Worm (Caenorhabditis elegans): ENCODE results near the gene R07E5.7.

Gene R07E5.7

ce11 chrIII:4404339-4404836 is 14.6 kb downstream of the R07E5.7 start, which contains the start of the genes R07E5.17 and snfc-5 (continued):
- TF ChIP-seq ceh-43 (GFP tag; optimal IDR thresholded peaks at IDR 0.05) (no peak), elt-1 (tag; optimal IDR thresholded peaks at IDR 0.05; ENCODE audit: borderline replicate concordance, insufficient read depth) (no peak), ceh-83 (GFP tag; optimal IDR thresholded peaks at IDR 0.05) (no peak), unc-62 (GFP tag; optimal IDR thresholded peaks at IDR 0.05) (no peak), ceh-39 (tag; optimal IDR thresholded peaks at IDR 0.05) (peak; percentile 19)

ce11 chrIII:4401142-4401541 is 17.8 kb downstream of the R07E5.7 start, which contains the start of gene R07E5.15:
Gene R07E5.15, plus strand, starts transcription at chrIII:4401442.
- TF ChIP-seq pha-4 (tag; optimal IDR thresholded peaks at IDR 0.05) (no peak), ztf-11 (tag; optimal IDR thresholded peaks at IDR 0.05) (no peak), nhr-12 (tag; optimal IDR thresholded peaks at IDR 0.05) (no peak), M03D4.4 (tag; optimal IDR thresholded peaks at IDR 0.05) (no peak), ceh-43 (GFP tag; optimal IDR thresholded peaks at IDR 0.05) (no peak), flh-1 (GFP tag; optimal IDR thresholded peaks at IDR 0.05) (no peak), mep-1 (tag; optimal IDR thresholded peaks at IDR 0.05) (no peak), cnd-1 (tag; optimal IDR thresholded peaks at IDR 0.05) (no peak), nhr-237 (tag; optimal IDR thresholded peaks at IDR 0.05) (no peak), sem-2 (GFP tag; optimal IDR thresholded peaks at IDR 0.05) (no peak), snpc-4 (tag; optimal IDR thresholded peaks at IDR 0.05) (no peak)

DNA sequence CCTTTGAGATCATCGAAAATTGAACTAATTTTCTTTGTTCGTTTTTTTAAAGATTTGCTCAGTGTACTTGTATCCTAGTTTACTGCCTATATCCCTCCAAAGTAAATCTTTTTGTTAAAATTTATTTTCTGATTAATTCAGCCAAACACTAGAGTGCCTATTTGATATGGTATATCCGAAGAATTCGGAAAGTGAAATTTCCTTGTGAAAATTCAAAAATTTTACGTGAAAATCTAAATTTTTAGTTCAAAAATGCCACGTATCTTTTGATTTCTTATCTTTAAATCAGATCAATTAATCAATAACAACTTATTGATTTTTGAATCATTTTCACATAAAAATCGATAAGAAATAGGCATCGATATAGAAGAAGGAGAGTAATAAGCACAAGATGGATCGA is 20.5 kb downstream of the R07E5.7 start, which contains the start of gene R07E5.6:
TSS of gene R07E5.6 (plus strand) at position 301 of the 400 bp plus-strand sequence.
- TF ChIP-seq nhr-12 (tag; optimal IDR thresholded peaks at IDR 0.05) (no peak), bed-3 (GFP tag; optimal IDR thresholded peaks at IDR 0.05) (no peak), ztf-11 (tag; optimal IDR thresholded peaks at IDR 0.05) (no peak)

ce11 chrIII:4397115-4397514 is 21.9 kb downstream of the R07E5.7 start, which contains the start of gene R07E5.5:
Gene R07E5.5, plus strand, starts transcription at chrIII:4397415.
- no peak for TF ChIP-seq nhr-12 (tag; optimal IDR thresholded peaks at IDR 0.05)
- no peak for TF ChIP-seq zip-8 (tag; optimal IDR thresholded peaks at IDR 0.05)
- TF ChIP-seq ceh-83 (GFP tag; optimal IDR thresholded peaks at IDR 0.05), result no peak
- no peak for TF ChIP-seq unc-62 (GFP tag; optimal IDR thresholded peaks at IDR 0.05)
- no peak for TF ChIP-seq ztf-11 (tag; optimal IDR thresholded peaks at IDR 0.05)
- TF ChIP-seq unc-120 (tag; optimal IDR thresholded peaks at IDR 0.05; ENCODE audit: poor library complexity, severe bottlenecking), result no peak
- no peak for TF ChIP-seq elt-3 (tag; optimal IDR thresholded peaks at IDR 0.05)
- TF ChIP-seq snpc-4 (tag; optimal IDR thresholded peaks at IDR 0.05), result no peak
- no peak for TF ChIP-seq lin-13 (tag; optimal IDR thresholded peaks at IDR 0.05)
- TF ChIP-seq nhr-2 (tag; optimal IDR thresholded peaks at IDR 0.05), result no peak
- TF ChIP-seq pha-4 (tag; optimal IDR thresholded peaks at IDR 0.05), result no peak
- no peak for TF ChIP-seq mab-5 (tag; optimal IDR thresholded peaks at IDR 0.05)
- no peak for TF ChIP-seq flh-1 (GFP tag; optimal IDR thresholded peaks at IDR 0.05)
- no peak for TF ChIP-seq M03D4.4 (tag; optimal IDR thresholded peaks at IDR 0.05)
- no peak for TF ChIP-seq elt-1 (tag; optimal IDR thresholded peaks at IDR 0.05; ENCODE audit: borderline replicate concordance, insufficient read depth)
- TF ChIP-seq ceh-43 (GFP tag; optimal IDR thresholded peaks at IDR 0.05), result no peak

DNA sequence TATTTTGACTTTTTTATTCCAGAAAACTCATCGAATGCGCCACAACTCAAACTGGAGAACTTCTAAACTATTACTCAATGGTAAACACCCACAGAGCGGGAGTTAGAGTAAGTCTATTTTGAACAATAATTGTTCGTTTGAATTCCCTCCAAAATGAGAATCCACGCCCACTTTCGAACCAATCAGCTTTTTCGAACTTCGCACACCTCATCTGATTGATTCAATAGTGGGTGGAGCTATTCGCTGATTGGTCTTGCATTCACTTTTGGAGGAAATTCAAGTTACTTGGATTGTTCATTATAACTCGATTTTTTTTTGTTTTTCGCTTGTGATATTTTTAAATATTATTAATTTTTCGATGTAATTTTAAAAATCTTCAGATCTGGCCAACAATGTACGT is 23.1 kb downstream of the R07E5.7 start:
- no peak for TF ChIP-seq elt-3 (tag; optimal IDR thresholded peaks at IDR 0.05)
- TF ChIP-seq sptf-1 (tag; optimal IDR thresholded peaks at IDR 0.05), result no peak
- TF ChIP-seq unc-120 (tag; optimal IDR thresholded peaks at IDR 0.05; ENCODE audit: poor library complexity, severe bottlenecking), result no peak
- TF ChIP-seq lin-13 (tag; optimal IDR thresholded peaks at IDR 0.05), result no peak
- no peak for TF ChIP-seq flh-1 (GFP tag; optimal IDR thresholded peaks at IDR 0.05)
- TF ChIP-seq snpc-4 (tag; optimal IDR thresholded peaks at IDR 0.05), result no peak
- TF ChIP-seq mep-1 (tag; optimal IDR thresholded peaks at IDR 0.05), result no peak
- no peak for TF ChIP-seq drap-1 (GFP tag; optimal IDR thresholded peaks at IDR 0.05)
- no peak for TF ChIP-seq elt-1 (tag; optimal IDR thresholded peaks at IDR 0.05; ENCODE audit: borderline replicate concordance, insufficient read depth)
- no peak for TF ChIP-seq cnd-1 (tag; optimal IDR thresholded peaks at IDR 0.05)

DNA sequence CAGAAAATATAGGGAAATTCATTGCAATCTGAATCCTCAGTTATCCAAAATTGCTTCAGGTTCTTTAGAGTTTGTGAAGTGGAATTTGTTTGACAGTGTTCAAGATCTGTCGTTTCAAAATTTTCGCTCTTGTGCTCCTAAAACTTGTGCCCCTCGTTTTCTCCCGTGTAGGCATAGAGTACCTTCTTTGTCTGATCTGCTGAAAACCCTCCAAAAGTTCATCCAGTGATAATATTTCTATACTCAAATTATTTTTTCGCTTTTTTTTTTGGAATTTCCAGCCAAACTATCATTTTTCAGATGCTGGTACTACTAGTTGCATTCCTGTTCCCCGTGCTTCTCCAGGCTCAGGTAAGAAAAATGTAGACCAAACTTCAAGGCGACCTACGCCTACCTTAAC is 24.5 kb downstream of the R07E5.7 start, which contains the start of gene R07E5.4:
TSS of gene R07E5.4 (plus strand) at position 301 of the 400 bp plus-strand sequence.
- no peak for TF ChIP-seq lin-32 (GFP tag; optimal IDR thresholded peaks at IDR 0.05)
- TF ChIP-seq elt-1 (tag; optimal IDR thresholded peaks at IDR 0.05; ENCODE audit: borderline replicate concordance, insufficient read depth), result no peak
- TF ChIP-seq elt-3 (tag; optimal IDR thresholded peaks at IDR 0.05), result no peak
- TF ChIP-seq mep-1 (tag; optimal IDR thresholded peaks at IDR 0.05), result no peak
- no peak for TF ChIP-seq bed-3 (GFP tag; optimal IDR thresholded peaks at IDR 0.05)
- no peak for TF ChIP-seq ham-2 (GFP tag; optimal IDR thresholded peaks at IDR 0.05)
- no peak for TF ChIP-seq unc-39 (tag; optimal IDR thresholded peaks at IDR 0.05)
- TF ChIP-seq pha-4 (tag; optimal IDR thresholded peaks at IDR 0.05), result no peak
- no peak for TF ChIP-seq snpc-4 (tag; optimal IDR thresholded peaks at IDR 0.05)
- no peak for TF ChIP-seq unc-62 (GFP tag; optimal IDR thresholded peaks at IDR 0.05)
- no peak for TF ChIP-seq sptf-1 (tag; optimal IDR thresholded peaks at IDR 0.05)
- TF ChIP-seq tbx-8 (GFP tag; optimal IDR thresholded peaks at IDR 0.05), result no peak
- TF ChIP-seq flh-1 (GFP tag; optimal IDR thresholded peaks at IDR 0.05), result no peak
- no peak for TF ChIP-seq M03D4.4 (tag; optimal IDR thresholded peaks at IDR 0.05)
- TF ChIP-seq ceh-43 (GFP tag; optimal IDR thresholded peaks at IDR 0.05), result no peak
- TF ChIP-seq ztf-11 (tag; optimal IDR thresholded peaks at IDR 0.05), result no peak
